Worm (Caenorhabditis elegans) whole organism, mixed stage, embryonic: ENCODE data around the gene str-56.
"Not testable (repeated sequence)": the region's sequence is repeated elsewhere in the genome, so short reads cannot be mapped to it uniquely, and the experiment has no call there.

Source experiments
- blmp-1 ChIP-seq: fragments of 150-350 bp; optimal IDR thresholded peaks from 2 replicates; lab custom pipeline; 2014; ENCODE audit warnings: missing biosample characterization, missing genetic modification characterization
- hlh-1 ChIP-seq: fragments of 150-350 bp; optimal IDR thresholded peaks from 2 replicates; lab custom pipeline; 2014; ENCODE audit warnings: missing biosample characterization, missing genetic modification reagents, missing genetic modification characterization
- lsy-2 ChIP-seq: fragments of 150-350 bp; optimal IDR thresholded peaks from 2 replicates; lab custom pipeline; 2014; ENCODE audit warnings: missing biosample characterization, missing genetic modification characterization
- mep-1 ChIP-seq: fragments of 150-350 bp; optimal IDR thresholded peaks from 2 replicates; lab custom pipeline; 2017; ENCODE audit warnings: missing biosample characterization, missing genetic modification reagents, missing genetic modification characterization, inconsistent platforms
- nhr-76 ChIP-seq: sonication (generic microtip); optimal IDR thresholded peaks from 2 replicates; lab custom pipeline; 2017; ENCODE audit warnings: missing biosample characterization, missing genetic modification characterization
- pha-4 ChIP-seq: fragments of 150-350 bp; optimal IDR thresholded peaks from 2 replicates; lab custom pipeline; 2018; ENCODE audit warnings: missing biosample characterization, missing genetic modification reagents, missing genetic modification characterization
- snpc-4 ChIP-seq: fragments of 150-350 bp; optimal IDR thresholded peaks from 2 replicates; lab custom pipeline; 2014; ENCODE audit warnings: missing biosample characterization, missing genetic modification characterization

- not testable (repeated sequence) for TF ChIP-seq snpc-4 (tag; lab: Kevin White, UChicago); lsy-2 (tag; lab: Kevin White, UChicago); mep-1 (tag; lab: Kevin White, UChicago); blmp-1; nhr-76 (tag; lab: Kevin White, UChicago); pha-4 (tag; lab: Kevin White, UChicago); hlh-1 (tag; lab: Kevin White, UChicago)
Measured at ce11 chrV:15905530-15905929, 33.2 kb downstream of the str-56 start, which contains the start of the genes F35E8.1 and F35E8.2.
